Fruit fly (Drosophila melanogaster) whole organism, embryonic: ENCODE measurements around the gene mei-218.

Experiments used
- Awh ChIP-seq: fragments of 200-800 bp; sonication (Bioruptor generic); IDR thresholded peaks from 2 replicates; pipeline ENCODE4, ENCODE4 v1.3.6; 2022; ENCODE audit warnings: missing biosample characterization, missing genetic modification characterization
- Bgb ChIP-seq: fragments of 200-800 bp; sonication (Bioruptor generic); IDR thresholded peaks from 2 replicates; pipeline ENCODE4 v1.3.6; 2022; ENCODE audit warnings: missing biosample characterization, missing genetic modification characterization; ENCODE audit not compliant: partially characterized antibody
- CG10462 ChIP-seq: fragments of 200-800 bp; sonication (Bioruptor generic); optimal IDR thresholded peaks from 2 replicates; lab custom pipeline; 2016; ENCODE audit warnings: missing biosample characterization, missing genetic modification characterization
- CG10654 ChIP-seq: fragments of 200-800 bp; sonication (Bioruptor generic); optimal IDR thresholded peaks from 2 replicates; lab custom pipeline; 2016; ENCODE audit warnings: missing biosample characterization, missing genetic modification characterization
- CG11085 ChIP-seq: fragments of 200-800 bp; sonication (Bioruptor generic); IDR thresholded peaks from 2 replicates; pipeline ENCODE4 v1.3.6; 2022; ENCODE audit warnings: missing biosample characterization, missing genetic modification characterization
- CG11093 ChIP-seq: fragments of 200-800 bp; sonication (Bioruptor generic); IDR thresholded peaks from 3 replicates; pipeline ENCODE4 v1.3.6; 2022; ENCODE audit warnings: missing biosample characterization, missing genetic modification characterization
- CG11247 ChIP-seq: fragments of 200-800 bp; sonication (Bioruptor generic); IDR thresholded peaks from 2 replicates; pipeline ENCODE4 v1.3.6; 2022; ENCODE audit warnings: missing biosample characterization, missing genetic modification characterization
- CG11504 ChIP-seq: fragments of 200-800 bp; sonication (Bioruptor generic); optimal IDR thresholded peaks from 3 replicates; lab custom pipeline; 2019; ENCODE audit warnings: missing biosample characterization, mild to moderate bottlenecking, missing genetic modification characterization, moderate library complexity
- CG12659 ChIP-seq: fragments of 200-800 bp; sonication (Bioruptor generic); optimal IDR thresholded peaks from 3 replicates; lab custom pipeline; 2017; ENCODE audit warnings: mild to moderate bottlenecking, missing biosample characterization, missing genetic modification reagents, missing genetic modification characterization
- CG13287 ChIP-seq: fragments of 200-800 bp; sonication (Bioruptor generic); IDR thresholded peaks from 2 replicates; pipeline ENCODE4 v1.3.6; 2022; ENCODE audit warnings: missing biosample characterization, missing genetic modification characterization; ENCODE audit not compliant: partially characterized antibody
- CG17568 ChIP-seq: fragments of 200-800 bp; sonication (Bioruptor generic); optimal IDR thresholded peaks from 2 replicates; lab custom pipeline; 2018; ENCODE audit warnings: missing biosample characterization, mild to moderate bottlenecking, missing genetic modification characterization, moderate library complexity
- CG17829 ChIP-seq: fragments of 200-800 bp; optimal IDR thresholded peaks from 2 replicates; lab custom pipeline; 2019; ENCODE audit warnings: missing biosample characterization, mild to moderate bottlenecking, missing genetic modification characterization, moderate library complexity
- CG30020 ChIP-seq: fragments of 200-800 bp; optimal IDR thresholded peaks from 2 replicates; lab custom pipeline; 2019; ENCODE audit warnings: missing biosample characterization, mild to moderate bottlenecking, missing genetic modification characterization, moderate library complexity
- CG3281 ChIP-seq: fragments of 200-800 bp; sonication (Bioruptor generic); optimal IDR thresholded peaks from 3 replicates; lab custom pipeline; 2017; ENCODE audit warnings: missing biosample characterization, mild to moderate bottlenecking, missing genetic modification characterization
- CG34422 ChIP-seq: fragments of 200-800 bp; sonication (Bioruptor generic); IDR thresholded peaks from 3 replicates; pipeline ENCODE4 v1.3.6; 2022; ENCODE audit warnings: missing biosample characterization, missing genetic modification characterization
- CG3838 ChIP-seq: fragments of 200-800 bp; sonication (Bioruptor generic); optimal IDR thresholded peaks from 3 replicates; lab custom pipeline; 2016; ENCODE audit warnings: missing biosample characterization, missing genetic modification characterization
- CG3995 ChIP-seq: fragments of 200-800 bp; sonication (Bioruptor generic); optimal IDR thresholded peaks from 3 replicates; lab custom pipeline; 2016; ENCODE audit warnings: missing biosample characterization, missing genetic modification characterization
- CG5953 ChIP-seq: fragments of 200-800 bp; sonication (Bioruptor generic); IDR thresholded peaks from 2 replicates; pipeline ENCODE4 v1.3.6; 2022; ENCODE audit warnings: missing biosample characterization, missing genetic modification characterization
- CG6654 ChIP-seq: fragments of 200-800 bp; sonication (Bioruptor generic); optimal IDR thresholded peaks from 2 replicates; lab custom pipeline; 2017; ENCODE audit warnings: missing biosample characterization, mild to moderate bottlenecking, missing genetic modification characterization
- CG6813 ChIP-seq: fragments of 200-800 bp; sonication (Bioruptor generic); optimal IDR thresholded peaks from 2 replicates; lab custom pipeline; 2017; ENCODE audit warnings: missing biosample characterization, missing genetic modification characterization, mild to moderate bottlenecking, moderate library complexity, missing genetic modification reagents
- CG8924 ChIP-seq: fragments of 200-800 bp; optimal IDR thresholded peaks from 3 replicates; lab custom pipeline; 2019; ENCODE audit warnings: missing biosample characterization, mild to moderate bottlenecking, missing genetic modification characterization, moderate library complexity
- CG9817 ChIP-seq: fragments of 200-800 bp; sonication (Bioruptor generic); optimal IDR thresholded peaks from 2 replicates; lab custom pipeline; 2018; ENCODE audit warnings: missing biosample characterization, mild to moderate bottlenecking, missing genetic modification characterization, moderate library complexity
- Chrac-16 ChIP-seq: fragments of 200-800 bp; sonication (Bioruptor generic); optimal IDR thresholded peaks from 3 replicates; lab custom pipeline; 2016; ENCODE audit warnings: missing biosample characterization, missing genetic modification characterization
- Doc3 ChIP-seq: fragments of 200-800 bp; sonication (Bioruptor generic); IDR thresholded peaks from 3 replicates; pipeline ENCODE4 v1.3.6; 2022; ENCODE audit warnings: missing biosample characterization, missing genetic modification characterization; ENCODE audit not compliant: partially characterized antibody
- HLH4C ChIP-seq: fragments of 200-800 bp; sonication (Bioruptor generic); IDR thresholded peaks from 3 replicates; pipeline ENCODE4 v1.3.6; 2022; ENCODE audit warnings: missing biosample characterization, missing genetic modification characterization; ENCODE audit not compliant: partially characterized antibody
- Lim3 ChIP-seq: fragments of 200-800 bp; sonication (Bioruptor generic); IDR thresholded peaks from 2 replicates; pipeline ENCODE4 v1.3.6; 2022; ENCODE audit warnings: missing biosample characterization, missing genetic modification characterization
- Mes4 ChIP-seq: fragments of 200-800 bp; sonication (Bioruptor generic); optimal IDR thresholded peaks from 2 replicates; lab custom pipeline; 2016; ENCODE audit warnings: missing biosample characterization, missing genetic modification characterization
- Mrtf ChIP-seq: fragments of 200-800 bp; sonication (Bioruptor generic); IDR thresholded peaks from 3 replicates; pipeline ENCODE4 v1.3.6; 2022; ENCODE audit warnings: missing biosample characterization, missing genetic modification characterization
- NC2α ChIP-seq: fragments of 200-800 bp; sonication (Bioruptor generic); optimal IDR thresholded peaks from 2 replicates; lab custom pipeline; 2016; ENCODE audit warnings: missing biosample characterization, missing genetic modification characterization
- NC2β ChIP-seq: fragments of 200-800 bp; sonication (Bioruptor generic); optimal IDR thresholded peaks from 2 replicates; lab custom pipeline; 2016; ENCODE audit warnings: missing biosample characterization, missing genetic modification characterization
- NK7.1 ChIP-seq: fragments of 200-800 bp; sonication (Bioruptor generic); optimal IDR thresholded peaks from 3 replicates; lab custom pipeline; 2016; ENCODE audit warnings: missing biosample characterization, missing genetic modification characterization
- Scr ChIP-seq: fragments of 200-800 bp; sonication (Bioruptor generic); IDR thresholded peaks from 2 replicates; pipeline ENCODE4 v1.3.6; 2022; ENCODE audit warnings: missing biosample characterization, missing genetic modification characterization; ENCODE audit not compliant: partially characterized antibody
- Sox102F ChIP-seq: fragments of 200-800 bp; sonication (Bioruptor generic); optimal IDR thresholded peaks from 2 replicates; lab custom pipeline; 2018; ENCODE audit warnings: missing biosample characterization, mild to moderate bottlenecking, missing genetic modification characterization, moderate library complexity
- YL-1 ChIP-seq: fragments of 200-800 bp; sonication (Bioruptor generic); optimal IDR thresholded peaks from 3 replicates; lab custom pipeline; 2017; ENCODE audit warnings: missing biosample characterization, mild to moderate bottlenecking, missing genetic modification characterization
- al ChIP-seq: fragments of 200-800 bp; sonication (Bioruptor generic); IDR thresholded peaks from 2 replicates; pipeline ENCODE4 v1.3.6; 2022; ENCODE audit warnings: missing biosample characterization, missing genetic modification characterization
- amos ChIP-seq: fragments of 200-800 bp; sonication (Bioruptor generic); IDR thresholded peaks from 2 replicates; pipeline ENCODE4 v1.3.6; 2022; ENCODE audit warnings: missing biosample characterization, missing genetic modification characterization; ENCODE audit not compliant: partially characterized antibody
- br ChIP-seq: fragments of >200 bp; optimal IDR thresholded peaks from 2 replicates; lab custom pipeline; 2017
- cas ChIP-seq: fragments of 200-800 bp; sonication (Bioruptor generic); IDR thresholded peaks from 2 replicates; pipeline ENCODE4 v1.3.6; 2022; ENCODE audit warnings: missing biosample characterization, missing genetic modification characterization
- cato ChIP-seq: fragments of 200-800 bp; sonication (Bioruptor generic); optimal IDR thresholded peaks from 2 replicates; lab custom pipeline; 2016; ENCODE audit warnings: missing biosample characterization, missing genetic modification characterization, borderline replicate concordance
- hbn ChIP-seq: fragments of 200-800 bp; sonication (Bioruptor generic); IDR thresholded peaks from 2 replicates; pipeline ENCODE4 v1.3.6; 2022; ENCODE audit warnings: missing biosample characterization, missing genetic modification characterization; ENCODE audit not compliant: partially characterized antibody
- hth ChIP-seq: fragments of >200 bp; optimal IDR thresholded peaks from 2 replicates; lab custom pipeline; 2017; ENCODE audit warnings: inconsistent platforms
- inv ChIP-seq: fragments of 200-800 bp; sonication (Bioruptor generic); IDR thresholded peaks from 2 replicates; pipeline ENCODE4 v1.3.6; 2022; ENCODE audit warnings: missing biosample characterization, missing genetic modification characterization; ENCODE audit not compliant: partially characterized antibody
- kay ChIP-seq: fragments of 200-800 bp; sonication (Bioruptor generic); optimal IDR thresholded peaks from 2 replicates; lab custom pipeline; 2016; ENCODE audit warnings: missing biosample characterization, missing genetic modification characterization
- lbe ChIP-seq: fragments of 200-800 bp; sonication (Bioruptor generic); optimal IDR thresholded peaks from 2 replicates; lab custom pipeline; 2016; ENCODE audit warnings: missing biosample characterization, mild to moderate bottlenecking, missing genetic modification characterization
- org-1 ChIP-seq: fragments of 200-800 bp; sonication (Bioruptor generic); optimal IDR thresholded peaks from 2 replicates; lab custom pipeline; 2017; ENCODE audit warnings: missing biosample characterization, missing genetic modification characterization
- pfk ChIP-seq: fragments of 200-800 bp; sonication (Bioruptor generic); optimal IDR thresholded peaks from 2 replicates; lab custom pipeline; 2018; ENCODE audit warnings: missing biosample characterization, mild to moderate bottlenecking, missing genetic modification characterization, moderate library complexity
- scrt ChIP-seq: fragments of 200-800 bp; sonication (Bioruptor generic); optimal IDR thresholded peaks from 2 replicates; lab custom pipeline; 2018; ENCODE audit warnings: missing biosample characterization, mild to moderate bottlenecking, missing genetic modification characterization, moderate library complexity
- slou ChIP-seq: fragments of 200-800 bp; sonication (Bioruptor generic); optimal IDR thresholded peaks from 3 replicates; lab custom pipeline; 2016; ENCODE audit warnings: missing biosample characterization, missing genetic modification characterization
- tgo ChIP-seq: fragments of 200-800 bp; sonication (Bioruptor generic); IDR thresholded peaks from 3 replicates; pipeline ENCODE4 v1.3.6; 2022; ENCODE audit warnings: missing biosample characterization, missing genetic modification characterization
- vfl ChIP-seq: fragments of 200-800 bp; sonication (Bioruptor generic); optimal IDR thresholded peaks from 2 replicates; lab custom pipeline; 2016; ENCODE audit warnings: missing biosample characterization, missing genetic modification characterization
- zf30C ChIP-seq: fragments of 200-800 bp; sonication (Bioruptor generic); optimal IDR thresholded peaks from 3 replicates; lab custom pipeline; 2018; ENCODE audit warnings: missing biosample characterization, mild to moderate bottlenecking, missing genetic modification characterization

The mei-218 gene

dm6 chrX:17142940-17143534 is at the start of gene mei-218, which contains the start of gene mei-217 (continued):
- TF ChIP-seq CG17568, result no peak
- no peak for TF ChIP-seq org-1 (GFP tag; lab: Kevin White, UChicago)
- TF ChIP-seq zf30C, result no peak
- TF ChIP-seq kay (GFP tag; lab: Kevin White, UChicago), result no peak
- TF ChIP-seq hbn (GFP tag; lab: Robert Waterston, UW), result peak; percentile 68
- peak; percentile 44 for TF ChIP-seq CG17829 (tag; lab: Kevin White, UChicago)
- no peak for TF ChIP-seq CG6813 (GFP tag; lab: Kevin White, UChicago)
- TF ChIP-seq amos, result peak; percentile 68
- TF ChIP-seq YL-1 (GFP tag; lab: Kevin White, UChicago), result peak; percentile 39
- peak; percentile 63 for TF ChIP-seq inv
- TF ChIP-seq Bgb (GFP tag; lab: Robert Waterston, UW), result peak; percentile 60
- no peak for TF ChIP-seq Mrtf (GFP tag; lab: Robert Waterston, UW)
- no peak for TF ChIP-seq cas (GFP tag; lab: Robert Waterston, UW)
- TF ChIP-seq CG11093 (GFP tag; lab: Robert Waterston, UW), result no peak
- no peak for TF ChIP-seq CG10654 (GFP tag; lab: Kevin White, UChicago)
- no peak for TF ChIP-seq Lim3
- no peak for TF ChIP-seq CG11247 (GFP tag; lab: Robert Waterston, UW)
- TF ChIP-seq CG10462 (GFP tag; lab: Kevin White, UChicago), result no peak
- TF ChIP-seq NC2α (GFP tag; lab: Kevin White, UChicago), result no peak
- TF ChIP-seq CG8924 (tag; lab: Kevin White, UChicago), result no peak
- no peak for TF ChIP-seq pfk (GFP tag; lab: Kevin White, UChicago)
- TF ChIP-seq NC2β (GFP tag; lab: Kevin White, UChicago), result no peak
- no peak for TF ChIP-seq al (GFP tag; lab: Robert Waterston, UW)
- TF ChIP-seq CG3995 (GFP tag; lab: Kevin White, UChicago), result peak; percentile 46
- TF ChIP-seq CG5953 (GFP tag; lab: Robert Waterston, UW), result no peak
- TF ChIP-seq CG13287 (GFP tag; lab: Robert Waterston, UW), result peak; percentile 71
- TF ChIP-seq Awh (GFP tag; lab: Robert Waterston, UW), result no peak
- TF ChIP-seq cato (GFP tag; lab: Kevin White, UChicago), result no peak
- TF ChIP-seq CG12659 (GFP tag; lab: Kevin White, UChicago), result peak; percentile 52
- peak; percentile 66; the same call in 1 of the 3 replicates for TF ChIP-seq Doc3
- TF ChIP-seq Chrac-16 (GFP tag; lab: Kevin White, UChicago), result peak; percentile 28
- peak; percentile 46 for TF ChIP-seq CG30020
- no peak for TF ChIP-seq Mes4 (GFP tag; lab: Kevin White, UChicago)
- TF ChIP-seq CG6654, result no peak
- no peak for TF ChIP-seq vfl
- no peak for TF ChIP-seq hth (lab: Kevin White, UChicago)
- TF ChIP-seq CG3838 (GFP tag; lab: Kevin White, UChicago), result no peak
- no peak for TF ChIP-seq CG11504
- TF ChIP-seq Sox102F (GFP tag; lab: Kevin White, UChicago), result no peak
- peak; percentile 79 for TF ChIP-seq Scr
- no peak for TF ChIP-seq CG11085 (GFP tag; lab: Robert Waterston, UW)
- 0 out of 3 replicates have a peak, but pooled peaks have one; percentile 11 for TF ChIP-seq CG34422 (GFP tag; lab: Robert Waterston, UW)
- TF ChIP-seq CG9817 (tag; lab: Kevin White, UChicago), result no peak
- TF ChIP-seq tgo (GFP tag; lab: Robert Waterston, UW), result peak; percentile 27; the same call in 1 of the 3 replicates
- peak; percentile 70 for TF ChIP-seq HLH4C (GFP tag; lab: Robert Waterston, UW)
- TF ChIP-seq lbe (GFP tag; lab: Kevin White, UChicago), result no peak
- TF ChIP-seq CG3281 (GFP tag; lab: Kevin White, UChicago), result no peak
- TF ChIP-seq slou (GFP tag; lab: Kevin White, UChicago), result no peak
- no peak for TF ChIP-seq NK7.1 (GFP tag; lab: Kevin White, UChicago)
- TF ChIP-seq br (lab: Kevin White, UChicago), result no peak
- TF ChIP-seq scrt (GFP tag; lab: Kevin White, UChicago), result no peak
